Worm (Caenorhabditis elegans) whole organism, late embryonic: ENCODE measurements around the gene K05D4.9.

ENCODE experiments used
- F13H6.1 ChIP-seq: sonication (generic microtip); optimal IDR thresholded peaks from 2 replicates; lab custom pipeline; 2016; ENCODE audit warnings: missing genetic modification characterization, missing compliant biosample characterization
- ama-1 ChIP-seq: fragments of 150-350 bp; optimal IDR thresholded peaks from 2 replicates; lab custom pipeline; 2014
- dmd-4 ChIP-seq: sonication (generic microtip); optimal IDR thresholded peaks from 2 replicates; lab custom pipeline; 2016; ENCODE audit warnings: borderline replicate concordance, missing genetic modification characterization, missing compliant biosample characterization
- fax-1 ChIP-seq: sonication (generic microtip); optimal IDR thresholded peaks from 2 replicates; lab custom pipeline; 2016; ENCODE audit warnings: missing genotype, missing genetic modification characterization, missing compliant biosample characterization
- hlh-13 ChIP-seq: fragments of 200-800 bp; sonication (Bioruptor generic); optimal IDR thresholded peaks from 2 replicates; lab custom pipeline; 2018; ENCODE audit warnings: mild to moderate bottlenecking, missing genetic modification characterization, missing compliant biosample characterization
- hlh-8 ChIP-seq: sonication (generic microtip); optimal IDR thresholded peaks from 2 replicates; lab custom pipeline; 2016; ENCODE audit warnings: missing genotype, missing genetic modification characterization, missing compliant biosample characterization
- nfya-1 ChIP-seq: sonication (generic microtip); optimal IDR thresholded peaks from 2 replicates; lab custom pipeline; 2017; ENCODE audit warnings: missing genetic modification characterization, mild to moderate bottlenecking, missing compliant biosample characterization, antibody characterized with exemption, moderate library complexity
- tbx-2 ChIP-seq: sonication (generic microtip); optimal IDR thresholded peaks from 2 replicates; lab custom pipeline; 2016; ENCODE audit warnings: missing genetic modification characterization, missing compliant biosample characterization

- TF ChIP-seq hlh-13 (GFP tag; lab: Kevin White, UChicago) (no peak), fax-1 (no peak), nfya-1 (no peak), F13H6.1 (no peak), ama-1 (lab: Kevin White, UChicago) (no peak), hlh-8 (tag; lab: Kevin White, UChicago) (no peak), tbx-2 (tag; lab: Kevin White, UChicago) (no peak), dmd-4 (tag; lab: Kevin White, UChicago) (no peak)
Measured at ce11 chrV:16201730-16202129, 30.1 kb upstream of the K05D4.9 start, which contains the start of gene F11A5.17.
